Worm (Caenorhabditis elegans) whole organism, young adult: ENCODE measurements around the gene lmp-1.
A peak's percentile ranks its signal among the peaks of the same experiment; 100 is the strongest.

ENCODE experiments used
- B0035.1 ChIP-seq: sonication (generic microtip); optimal IDR thresholded peaks from 2 replicates; lab custom pipeline; 2016; ENCODE audit warnings: missing genetic modification characterization, mild to moderate bottlenecking, missing compliant biosample characterization, missing genotype, missing genetic modification reagents
- C17E4.6 ChIP-seq: fragments of 200-800 bp; sonication (Bioruptor generic); IDR thresholded peaks from 2 replicates; pipeline ENCODE4 v1.3.6; 2022; ENCODE audit warnings: missing genetic modification reagents, missing genetic modification characterization, missing compliant biosample characterization
- F37B4.10 ChIP-seq: fragments of 200-800 bp; sonication (Bioruptor generic); IDR thresholded peaks from 2 replicates; pipeline ENCODE4 v1.3.6; 2022; ENCODE audit warnings: missing genetic modification characterization, missing compliant biosample characterization
- F55B11.4 ChIP-seq: sonication (generic microtip); optimal IDR thresholded peaks from 2 replicates; lab custom pipeline; 2016; ENCODE audit warnings: missing compliant biosample characterization, missing genetic modification characterization, borderline replicate concordance; ENCODE audit not compliant: insufficient read depth
- F57A8.1 ChIP-seq: fragments of 200-800 bp; sonication (Bioruptor generic); optimal IDR thresholded peaks from 2 replicates; lab custom pipeline; 2018; ENCODE audit warnings: mild to moderate bottlenecking, missing genetic modification characterization, moderate library complexity, missing compliant biosample characterization
- K11D2.4 ChIP-seq: fragments of 200-800 bp; sonication (Bioruptor generic); IDR thresholded peaks from 2 replicates; pipeline ENCODE4 v1.3.6; 2022; ENCODE audit warnings: missing genetic modification reagents, missing genetic modification characterization, missing compliant biosample characterization
- T07F8.4 ChIP-seq: sonication (generic microtip); optimal IDR thresholded peaks from 2 replicates; lab custom pipeline; 2016; ENCODE audit warnings: mild to moderate bottlenecking, missing genetic modification characterization, moderate library complexity, missing compliant biosample characterization
- Y53F4B.3 ChIP-seq: fragments of 200-800 bp; sonication (Bioruptor generic); IDR thresholded peaks from 2 replicates; pipeline ENCODE4 v1.3.6; 2022; ENCODE audit warnings: missing genetic modification reagents, missing genetic modification characterization, missing compliant biosample characterization
- Y53G8AR.9 ChIP-seq: fragments of 200-800 bp; sonication (Bioruptor generic); conservative IDR thresholded peaks from 2 replicates; pipeline ENCODE4 v1.3.6; 2022; ENCODE audit warnings: missing genetic modification reagents, missing genetic modification characterization, missing compliant biosample characterization
- Y79H2A.3 ChIP-seq: fragments of 200-800 bp; sonication (Bioruptor generic); conservative IDR thresholded peaks from 2 replicates; pipeline ENCODE4 v1.3.6; 2022; ENCODE audit warnings: missing genetic modification reagents, missing genetic modification characterization, missing compliant biosample characterization
- Y95B8A.8 ChIP-seq: fragments of 200-800 bp; sonication (Bioruptor generic); IDR thresholded peaks from 2 replicates; pipeline ENCODE4 v1.3.6; 2022; ENCODE audit warnings: missing genetic modification reagents, missing genetic modification characterization, missing compliant biosample characterization
- akir-1 ChIP-seq: fragments of 200-800 bp; sonication (Bioruptor generic); optimal IDR thresholded peaks from 2 replicates; lab custom pipeline; 2018; ENCODE audit warnings: mild to moderate bottlenecking, missing genetic modification characterization, moderate library complexity, missing compliant biosample characterization
- atf-7 ChIP-seq: sonication (generic microtip); optimal IDR thresholded peaks from 2 replicates; lab custom pipeline; 2017; ENCODE audit warnings: mild to moderate bottlenecking, missing genetic modification characterization, missing compliant biosample characterization
- athp-1 ChIP-seq: sonication (generic microtip); optimal IDR thresholded peaks from 2 replicates; lab custom pipeline; 2017; ENCODE audit warnings: mild to moderate bottlenecking, missing genetic modification characterization, missing compliant biosample characterization
- attf-3 ChIP-seq: fragments of 200-800 bp; sonication (Bioruptor generic); conservative IDR thresholded peaks from 2 replicates; pipeline ENCODE4 v1.3.6; 2022; ENCODE audit warnings: missing genetic modification reagents, missing genetic modification characterization, missing compliant biosample characterization
- attf-5 ChIP-seq: fragments of 200-800 bp; sonication (Bioruptor generic); optimal IDR thresholded peaks from 2 replicates; lab custom pipeline; 2018; ENCODE audit warnings: mild to moderate bottlenecking, missing genetic modification characterization, missing compliant biosample characterization
- ceh-100 ChIP-seq: fragments of 200-800 bp; sonication (Bioruptor generic); IDR thresholded peaks from 2 replicates; pipeline ENCODE4 v1.3.6; 2022; ENCODE audit warnings: missing genetic modification reagents, missing genetic modification characterization, missing compliant biosample characterization
- ceh-40 ChIP-seq: fragments of 200-800 bp; sonication (Bioruptor generic); IDR thresholded peaks from 2 replicates; pipeline ENCODE4 v1.3.6; 2022; ENCODE audit warnings: missing genetic modification characterization, missing compliant biosample characterization
- dox-1 ChIP-seq: fragments of 200-800 bp; sonication (Bioruptor generic); IDR thresholded peaks from 2 replicates; pipeline ENCODE4 v1.3.6; 2022; ENCODE audit warnings: missing genetic modification reagents, missing genetic modification characterization, missing compliant biosample characterization
- dpl-1 ChIP-seq: fragments of 150-350 bp; optimal IDR thresholded peaks from 2 replicates; lab custom pipeline; 2014; ENCODE audit warnings: missing biosample characterization, missing genetic modification reagents, missing genetic modification characterization
- hlh-12 ChIP-seq: sonication (generic microtip); optimal IDR thresholded peaks from 2 replicates; lab custom pipeline; 2016; ENCODE audit warnings: missing genetic modification characterization, missing compliant biosample characterization
- hlh-26 ChIP-seq: fragments of 200-800 bp; sonication (Bioruptor generic); conservative IDR thresholded peaks from 2 replicates; pipeline ENCODE4 v1.3.6; 2022; ENCODE audit warnings: missing genetic modification reagents, missing genetic modification characterization, missing compliant biosample characterization
- hmg-1.2 ChIP-seq: fragments of 200-800 bp; sonication (Bioruptor generic); IDR thresholded peaks from 2 replicates; pipeline ENCODE4 v1.3.6; 2022; ENCODE audit warnings: missing genetic modification reagents, missing genetic modification characterization, missing compliant biosample characterization
- hmg-20 ChIP-seq: fragments of 200-800 bp; sonication (Bioruptor generic); IDR thresholded peaks from 2 replicates; pipeline ENCODE4 v1.3.6; 2022; ENCODE audit warnings: missing genetic modification reagents, missing genetic modification characterization, missing compliant biosample characterization
- hsf-1 ChIP-seq: fragments of 200-800 bp; sonication (Bioruptor generic); IDR thresholded peaks from 2 replicates; pipeline ENCODE4 v1.3.6; 2022; ENCODE audit warnings: missing genetic modification reagents, missing genetic modification characterization, missing compliant biosample characterization
- let-607 ChIP-seq, 2 experiments: fragments of 200-800 bp in 1 of 2; sonication (Bioruptor generic) in 1 of 2; sonication (generic microtip) in 1 of 2; optimal IDR thresholded peaks; 2 replicates each; lab custom pipeline; 2016 to 2018; ENCODE audit warnings: mild to moderate bottlenecking in 2 of 2, missing compliant biosample characterization in 2 of 2, missing genetic modification characterization in 2 of 2, moderate library complexity in 2 of 2, missing genotype in 1 of 2
- madf-6 ChIP-seq: fragments of 200-800 bp; sonication (Bioruptor generic); IDR thresholded peaks from 2 replicates; pipeline ENCODE4 v1.3.6; 2022; ENCODE audit warnings: missing genetic modification reagents, missing genetic modification characterization, missing compliant biosample characterization
- madf-8 ChIP-seq: fragments of 200-800 bp; sonication (Bioruptor generic); conservative IDR thresholded peaks from 2 replicates; pipeline ENCODE4 v1.3.6; 2022; ENCODE audit warnings: missing genetic modification reagents, missing genetic modification characterization, missing compliant biosample characterization
- mcd-1 ChIP-seq: fragments of 200-800 bp; sonication (Bioruptor generic); IDR thresholded peaks from 2 replicates; pipeline ENCODE4 v1.3.6; 2022; ENCODE audit warnings: missing genetic modification reagents, missing genetic modification characterization, missing compliant biosample characterization
- nfyb-1 ChIP-seq: fragments of 200-800 bp; sonication (Bioruptor generic); IDR thresholded peaks from 2 replicates; pipeline ENCODE4 v1.3.6; 2022; ENCODE audit warnings: missing genetic modification reagents, missing genetic modification characterization, missing compliant biosample characterization
- nhr-179 ChIP-seq: sonication (generic microtip); optimal IDR thresholded peaks from 2 replicates; lab custom pipeline; 2016; ENCODE audit warnings: mild to moderate bottlenecking, missing genetic modification characterization, missing compliant biosample characterization
- nhr-80 ChIP-seq: sonication (generic microtip); optimal IDR thresholded peaks from 2 replicates; lab custom pipeline; 2016; ENCODE audit warnings: missing genetic modification characterization, missing compliant biosample characterization
- nhr-90 ChIP-seq: sonication (generic microtip); optimal IDR thresholded peaks from 2 replicates; lab custom pipeline; 2016; ENCODE audit warnings: missing genotype, mild to moderate bottlenecking, missing genetic modification characterization, missing compliant biosample characterization
- pha-4 ChIP-seq: fragments of 150-350 bp; sonication (generic microtip); optimal IDR thresholded peaks from 2 replicates; lab custom pipeline; 2014; ENCODE audit warnings: missing biosample characterization, missing genetic modification reagents, missing genetic modification characterization
- rec-8 ChIP-seq, 2 experiments: sonication (generic microtip); optimal IDR thresholded peaks; 2 replicates each; lab custom pipeline; 2016; ENCODE audit warnings: mild to moderate bottlenecking in 2 of 2, missing genetic modification characterization in 2 of 2, missing genetic modification reagents in 2 of 2, missing genotype in 2 of 2, missing biosample characterization in 1 of 2, missing compliant biosample characterization in 1 of 2, moderate library complexity in 1 of 2
- repo-1 ChIP-seq: sonication (generic microtip); optimal IDR thresholded peaks from 2 replicates; lab custom pipeline; 2017; ENCODE audit warnings: mild to moderate bottlenecking, missing genetic modification characterization, missing compliant biosample characterization
- sea-2 ChIP-seq: fragments of 200-800 bp; sonication (Bioruptor generic); IDR thresholded peaks from 2 replicates; pipeline ENCODE4 v1.3.6; 2022; ENCODE audit warnings: missing genetic modification characterization, missing compliant biosample characterization
- snpc-1.1 ChIP-seq: sonication (generic microtip); optimal IDR thresholded peaks from 2 replicates; lab custom pipeline; 2017; ENCODE audit warnings: missing genetic modification characterization, mild to moderate bottlenecking, missing compliant biosample characterization, antibody characterized with exemption, moderate library complexity, missing genotype, missing genetic modification reagents; ENCODE audit not compliant: insufficient read depth
- snpc-3.4 ChIP-seq: sonication (generic microtip); optimal IDR thresholded peaks from 2 replicates; lab custom pipeline; 2017; ENCODE audit warnings: missing genetic modification characterization, mild to moderate bottlenecking, missing compliant biosample characterization, antibody characterized with exemption, moderate library complexity, missing genotype, missing genetic modification reagents
- tlf-1 ChIP-seq: fragments of 200-800 bp; sonication (Bioruptor generic); optimal IDR thresholded peaks from 2 replicates; lab custom pipeline; 2018; ENCODE audit warnings: mild to moderate bottlenecking, missing genetic modification characterization, missing compliant biosample characterization
- unc-130 ChIP-seq: sonication (generic microtip); optimal IDR thresholded peaks from 2 replicates; lab custom pipeline; 2016; ENCODE audit warnings: missing genetic modification reagents, missing genetic modification characterization, missing compliant biosample characterization
- unc-62 ChIP-seq: fragments of 150-350 bp; optimal IDR thresholded peaks from 2 replicates; lab custom pipeline; 2014; ENCODE audit warnings: missing biosample characterization, missing genetic modification reagents, missing genetic modification characterization
- ztf-18 ChIP-seq: sonication (generic microtip); optimal IDR thresholded peaks from 2 replicates; lab custom pipeline; 2016; ENCODE audit warnings: missing genotype, mild to moderate bottlenecking, missing genetic modification characterization, missing compliant biosample characterization
- ztf-22 ChIP-seq: fragments of 200-800 bp; sonication (Bioruptor generic); optimal IDR thresholded peaks from 2 replicates; lab custom pipeline; 2018; ENCODE audit warnings: mild to moderate bottlenecking, missing genetic modification characterization, moderate library complexity, missing compliant biosample characterization
- ztf-25 ChIP-seq: fragments of 200-800 bp; sonication (Bioruptor generic); IDR thresholded peaks from 2 replicates; pipeline ENCODE4 v1.3.6; 2022; ENCODE audit warnings: missing genetic modification reagents, missing genetic modification characterization, missing compliant biosample characterization

Gene lmp-1

ce11 chrX:6338446-6338845 is 39.0 kb downstream of the lmp-1 start (continued):
- TF ChIP-seq nfyb-1 (peak; percentile 42; the same call in 1 of the 2 replicates), rec-8 (tag; optimal IDR thresholded peaks at IDR 0.05; lab: Kevin White, UChicago) (no peak), madf-6 (GFP tag; lab: Robert Waterston, UW) (no peak), atf-7 (tag; lab: Kevin White, UChicago) (peak; percentile 3), attf-5 (GFP tag; lab: Kevin White, UChicago) (no peak), snpc-1.1 (tag; lab: Kevin White, UChicago) (no peak), snpc-3.4 (no peak), K11D2.4 (no peak), let-607 (tag; optimal IDR thresholded peaks at IDR 0.05; lab: Kevin White, UChicago) (peak in 1 of 2 experiments; percentile 9), tlf-1 (GFP tag; lab: Kevin White, UChicago) (no peak), Y53F4B.3 (GFP tag; lab: Robert Waterston, UW) (no peak), athp-1 (no peak), dox-1 (no peak), ztf-25 (GFP tag; lab: Robert Waterston, UW) (no peak), C17E4.6 (GFP tag; lab: Robert Waterston, UW) (no peak), F37B4.10 (no peak), ztf-18 (tag; lab: Kevin White, UChicago) (no peak), attf-3 (no peak), nhr-80 (tag; lab: Kevin White, UChicago) (peak; percentile 93), sea-2 (GFP tag; lab: Robert Waterston, UW) (no peak), Y79H2A.3 (GFP tag; lab: Robert Waterston, UW) (no peak), unc-62 (GFP tag; lab: Kevin White, UChicago) (no peak), akir-1 (no peak), mcd-1 (GFP tag; lab: Robert Waterston, UW) (no peak), F55B11.4 (tag; lab: Kevin White, UChicago) (no peak), nhr-179 (tag; lab: Kevin White, UChicago) (no peak), pha-4 (tag; lab: Kevin White, UChicago) (peak; percentile 2), ztf-22 (peak; percentile 38), madf-8 (no peak), F57A8.1 (GFP tag; lab: Kevin White, UChicago) (no peak), B0035.1 (tag; lab: Kevin White, UChicago) (no peak), hsf-1 (GFP tag; lab: Robert Waterston, UW) (no peak), nhr-90 (tag; lab: Kevin White, UChicago) (peak; percentile 16)

- TF ChIP-seq hlh-12 (tag; lab: Kevin White, UChicago) (no peak), ceh-40 (GFP tag; lab: Robert Waterston, UW) (no peak), let-607 (tag; optimal IDR thresholded peaks at IDR 0.05; lab: Kevin White, UChicago) (no peak), Y53G8AR.9 (GFP tag; lab: Robert Waterston, UW) (no peak), hmg-1.2 (GFP tag; lab: Robert Waterston, UW) (no peak), hmg-20 (GFP tag; lab: Robert Waterston, UW) (no peak), repo-1 (tag; lab: Kevin White, UChicago) (no peak), ceh-100 (GFP tag; lab: Robert Waterston, UW) (no peak), T07F8.4 (no peak), hlh-26 (GFP tag; lab: Robert Waterston, UW) (no peak), dpl-1 (no peak), unc-130 (GFP tag; lab: Kevin White, UChicago) (no peak), Y95B8A.8 (GFP tag; lab: Robert Waterston, UW) (no peak)
Observed at ce11 chrX:6337951-6338350, 39.5 kb downstream of the lmp-1 start, which contains the start of gene C03B1.13. Gene C03B1.13, minus strand, starts transcription at chrX:6338051.
